Fruit fly (Drosophila melanogaster): ENCODE results near the gene Cog4.

Cog4 gene

DNA sequence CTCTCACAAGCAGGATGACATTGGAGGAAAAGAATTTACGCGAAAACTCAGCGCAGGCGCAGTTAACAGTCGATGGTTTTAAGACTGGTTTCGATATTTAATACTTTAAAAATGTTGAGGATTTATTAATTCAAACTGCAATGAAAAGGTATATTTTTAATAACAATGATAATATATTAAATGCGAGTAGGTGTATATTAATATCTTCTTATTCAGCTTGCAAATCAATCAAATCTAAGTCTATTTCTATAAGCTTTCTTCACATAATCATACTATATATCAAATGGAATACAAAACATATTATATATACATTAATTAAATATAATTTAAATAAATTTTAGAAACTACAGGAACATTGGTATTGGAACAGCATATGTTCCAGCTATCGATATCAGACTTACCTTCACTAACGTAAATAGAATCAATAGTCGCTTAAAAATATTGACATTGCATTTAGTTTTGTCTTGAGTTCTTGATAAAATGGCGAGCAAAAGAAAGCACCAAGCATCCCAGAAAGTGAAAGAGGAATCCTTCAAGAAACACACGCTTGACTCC is 52.7 kb downstream of the Cog4 start, which contains the start of the genes TBC1D16 and holn1 (continued):
- TF ChIP-seq Gug (GFP tag; IDR thresholded peaks at IDR 0.05) (no peak), CG2199 (GFP tag; IDR thresholded peaks at IDR 0.05) (no peak), wor (GFP tag; IDR thresholded peaks at IDR 0.05) (no peak), CG16813 (GFP tag; IDR thresholded peaks at IDR 0.05; ENCODE audit: partially characterized antibody) (0 out of 3 replicates have a peak, but pooled peaks have one; percentile 13), en (GFP tag; optimal IDR thresholded peaks at IDR 0.05) (no peak), amos (GFP tag; IDR thresholded peaks at IDR 0.05; ENCODE audit: partially characterized antibody) (peak; percentile 55; the same call in 1 of the 2 replicates), CG31224 (GFP tag; IDR thresholded peaks at IDR 0.05) (no peak), zen (tag; optimal IDR thresholded peaks at IDR 0.05) (peak; percentile 1), Chrac-16 (GFP tag; optimal IDR thresholded peaks at IDR 0.05) (no peak), dysf (GFP tag; IDR thresholded peaks at IDR 0.05) (no peak), btn (GFP tag; optimal IDR thresholded peaks at IDR 0.05) (no peak), NC2β (GFP tag; optimal IDR thresholded peaks at IDR 0.05) (no peak), CG10654 (GFP tag; optimal IDR thresholded peaks at IDR 0.05) (no peak), CG2116 (GFP tag; optimal IDR thresholded peaks at IDR 0.05) (peak; percentile 21), Scr (GFP tag; IDR thresholded peaks at IDR 0.05; ENCODE audit: partially characterized antibody) (peak; percentile 71), sc (optimal IDR thresholded peaks at IDR 0.05) (no peak), sc (GFP tag; optimal IDR thresholded peaks at IDR 0.05) (no peak), org-1 (GFP tag; optimal IDR thresholded peaks at IDR 0.05) (no peak), sens (GFP tag) (no peak), seq (GFP tag; IDR thresholded peaks at IDR 0.05) (no peak), sima (GFP tag; optimal IDR thresholded peaks at IDR 0.05) (no peak), CG42726 (GFP tag; IDR thresholded peaks at IDR 0.05; ENCODE audit: partially characterized antibody) (no peak), CG4820 (GFP tag; optimal IDR thresholded peaks at IDR 0.05) (no peak), dimm (GFP tag; IDR thresholded peaks at IDR 0.05) (no peak), gem (tag; optimal IDR thresholded peaks at IDR 0.05) (no peak), stwl (tag; optimal IDR thresholded peaks at IDR 0.05) (peak; percentile 44), yki (optimal IDR thresholded peaks at IDR 0.05) (no peak), CG13296 (GFP tag; optimal IDR thresholded peaks at IDR 0.05) (peak; percentile 41), BtbVII (GFP tag; optimal IDR thresholded peaks at IDR 0.05) (no peak), CG4404 (GFP tag; IDR thresholded peaks at IDR 0.05) (no peak), crp (GFP tag; optimal IDR thresholded peaks at IDR 0.05) (peak in 1 of 2 experiments; percentile 20), Ada2b (GFP tag; IDR thresholded peaks at IDR 0.05) (no peak), Hmr (GFP tag; optimal IDR thresholded peaks at IDR 0.05) (no peak), Hr78 (GFP tag; optimal IDR thresholded peaks at IDR 0.05) (no peak), CG6813 (GFP tag; optimal IDR thresholded peaks at IDR 0.05) (no peak), phol (tag; optimal IDR thresholded peaks at IDR 0.05) (peak; percentile 5), Bdp1 (GFP tag; optimal IDR thresholded peaks at IDR 0.05) (no peak), Lhr (GFP tag; optimal IDR thresholded peaks at IDR 0.05) (no peak), crc (GFP tag; optimal IDR thresholded peaks at IDR 0.05) (no peak), NK7.1 (GFP tag; optimal IDR thresholded peaks at IDR 0.05) (no peak), nmo (GFP tag; optimal IDR thresholded peaks at IDR 0.05) (peak; percentile 15), shn (GFP tag; optimal IDR thresholded peaks at IDR 0.05) (no peak), CG7987 (GFP tag; optimal IDR thresholded peaks at IDR 0.05) (no peak), Xbp1 (GFP tag; optimal IDR thresholded peaks at IDR 0.05) (no peak), CG10431 (GFP tag; optimal IDR thresholded peaks at IDR 0.05) (no peak), trh (GFP tag; optimal IDR thresholded peaks at IDR 0.05) (no peak), ATbp (GFP tag; optimal IDR thresholded peaks at IDR 0.05) (no peak), CG12219 (GFP tag; optimal IDR thresholded peaks at IDR 0.05) (no peak), pfk (GFP tag; optimal IDR thresholded peaks at IDR 0.05) (peak; percentile 90), CG13287 (GFP tag; IDR thresholded peaks at IDR 0.05; ENCODE audit: partially characterized antibody) (peak; percentile 78), CG15696 (tag; optimal IDR thresholded peaks at IDR 0.05) (peak; percentile 29)

Data from whole organism, embryonic.